Worm (Caenorhabditis elegans) whole organism, L3 larva: Measurements from ENCODE around the gene ippk-1.

Experiments
- aly-2 ChIP-seq: fragments of 150-350 bp; optimal IDR thresholded peaks from 2 replicates; lab custom pipeline; 2014; ENCODE audit warnings: missing biosample characterization, missing genetic modification characterization
- ama-1 ChIP-seq: fragments of 150-350 bp; optimal IDR thresholded peaks from 2 replicates; lab custom pipeline; 2018
- ceh-28 ChIP-seq: fragments of 150-350 bp; optimal IDR thresholded peaks from 2 replicates; lab custom pipeline; 2014; ENCODE audit warnings: missing biosample characterization, missing genetic modification reagents, missing genetic modification characterization
- ceh-82 ChIP-seq: fragments of 150-350 bp; optimal IDR thresholded peaks from 2 replicates; lab custom pipeline; 2014; ENCODE audit warnings: missing biosample characterization, missing genetic modification characterization
- daf-12 ChIP-seq: fragments of 150-350 bp; optimal IDR thresholded peaks from 2 replicates; lab custom pipeline; 2014; ENCODE audit warnings: missing biosample characterization, missing genetic modification reagents, missing genetic modification characterization
- elt-1 ChIP-seq: fragments of 150-350 bp; optimal IDR thresholded peaks from 2 replicates; lab custom pipeline; 2014; ENCODE audit warnings: missing biosample characterization, missing genetic modification characterization
- elt-3 ChIP-seq, 3 experiments: fragments of 150-350 bp in 1 of 3; sonication (generic microtip) in 2 of 3; optimal IDR thresholded peaks; 2 replicates in 2 of 3; 4 replicates in 1 of 3; lab custom pipeline; 2014 to 2017; ENCODE audit warnings: missing biosample characterization in 3 of 3, missing genetic modification characterization in 3 of 3
- eor-1 ChIP-seq, 2 experiments: fragments of 150-350 bp; optimal IDR thresholded peaks; 2 replicates each; lab custom pipeline; 2014 to 2018; ENCODE audit warnings: missing biosample characterization in 2 of 2, missing genetic modification characterization in 2 of 2
- fkh-10 ChIP-seq: sonication (generic microtip); optimal IDR thresholded peaks from 2 replicates; lab custom pipeline; 2017; ENCODE audit warnings: missing biosample characterization, missing genetic modification reagents, missing genetic modification characterization
- fkh-2 ChIP-seq: fragments of 150-350 bp; optimal IDR thresholded peaks from 2 replicates; lab custom pipeline; 2014; ENCODE audit warnings: missing biosample characterization, missing genetic modification reagents, missing genetic modification characterization
- hmg-11 ChIP-seq: sonication (generic microtip); optimal IDR thresholded peaks from 2 replicates; lab custom pipeline; 2016; ENCODE audit warnings: missing genetic modification characterization, missing compliant biosample characterization
- lsy-12 ChIP-seq: sonication (generic microtip); optimal IDR thresholded peaks from 2 replicates; lab custom pipeline; 2016; ENCODE audit warnings: mild to moderate bottlenecking, missing genetic modification characterization, missing compliant biosample characterization
- nfya-1 ChIP-seq: sonication (generic microtip); optimal IDR thresholded peaks from 2 replicates; lab custom pipeline; 2017; ENCODE audit warnings: missing genetic modification characterization, mild to moderate bottlenecking, missing compliant biosample characterization, antibody characterized with exemption, moderate library complexity; ENCODE audit not compliant: insufficient read depth
- nhr-11 ChIP-seq: fragments of 150-350 bp; optimal IDR thresholded peaks from 2 replicates; lab custom pipeline; 2014; ENCODE audit warnings: missing biosample characterization, missing genetic modification characterization
- nhr-12 ChIP-seq: fragments of 150-350 bp; optimal IDR thresholded peaks from 2 replicates; lab custom pipeline; 2014; ENCODE audit warnings: missing biosample characterization, missing genetic modification characterization
- nhr-23 ChIP-seq: fragments of 150-350 bp; optimal IDR thresholded peaks from 2 replicates; lab custom pipeline; 2014; ENCODE audit warnings: missing biosample characterization, missing genetic modification reagents, missing genetic modification characterization
- nhr-237 ChIP-seq: fragments of 150-350 bp; optimal IDR thresholded peaks from 2 replicates; lab custom pipeline; 2014; ENCODE audit warnings: missing biosample characterization, missing genetic modification characterization
- nhr-28 ChIP-seq: fragments of 150-350 bp; optimal IDR thresholded peaks from 2 replicates; lab custom pipeline; 2014; ENCODE audit warnings: missing biosample characterization, missing genetic modification characterization
- nhr-43 ChIP-seq: sonication (generic microtip); optimal IDR thresholded peaks from 2 replicates; lab custom pipeline; 2016; ENCODE audit warnings: mild to moderate bottlenecking, missing genetic modification characterization, missing compliant biosample characterization; ENCODE audit not compliant: poor library complexity, severe bottlenecking
- nhr-67 ChIP-seq: fragments of 150-350 bp; optimal IDR thresholded peaks from 2 replicates; lab custom pipeline; 2014; ENCODE audit warnings: missing biosample characterization, missing genetic modification characterization
- skn-1 ChIP-seq: fragments of 150-350 bp; optimal IDR thresholded peaks from 2 replicates; lab custom pipeline; 2014; ENCODE audit warnings: missing biosample characterization, missing genetic modification characterization
- snpc-4 ChIP-seq: fragments of 150-350 bp; optimal IDR thresholded peaks from 2 replicates; lab custom pipeline; 2014; ENCODE audit warnings: missing biosample characterization, missing genetic modification characterization
- tbx-2 ChIP-seq: sonication (generic microtip); optimal IDR thresholded peaks from 2 replicates; lab custom pipeline; 2016; ENCODE audit warnings: mild to moderate bottlenecking, missing genetic modification characterization, missing compliant biosample characterization
- unc-39 ChIP-seq: sonication (generic microtip); optimal IDR thresholded peaks from 4 replicates; lab custom pipeline; 2017; ENCODE audit warnings: missing biosample characterization, missing genetic modification characterization
- zag-1 ChIP-seq: fragments of 150-350 bp; optimal IDR thresholded peaks from 2 replicates; lab custom pipeline; 2014; ENCODE audit warnings: missing biosample characterization, missing genetic modification characterization
- ztf-11 ChIP-seq: fragments of 150-350 bp; optimal IDR thresholded peaks from 2 replicates; lab custom pipeline; 2014; ENCODE audit warnings: missing biosample characterization, missing genetic modification characterization
- ztf-4 ChIP-seq: fragments of 150-350 bp; optimal IDR thresholded peaks from 2 replicates; lab custom pipeline; 2014; ENCODE audit warnings: missing biosample characterization, missing genetic modification characterization

Gene ippk-1

DNA sequence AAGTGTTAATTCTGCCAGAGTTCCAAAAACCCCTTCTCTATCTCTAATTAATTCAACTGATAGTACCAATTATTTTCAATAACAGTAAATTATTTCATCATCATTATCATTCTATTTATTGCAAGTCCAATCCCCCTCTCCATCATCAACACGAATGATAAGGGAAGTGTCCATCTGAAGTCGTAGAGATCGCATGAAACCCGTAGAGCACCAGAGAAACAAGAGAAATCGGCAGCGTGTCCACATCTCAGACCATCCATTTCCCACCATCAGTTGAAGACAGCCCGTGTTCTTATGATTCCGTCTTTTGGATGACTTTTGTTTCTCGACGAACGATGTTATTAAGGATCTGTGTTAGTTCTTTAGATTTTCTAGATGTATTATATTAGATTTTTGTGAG is 10.8 kb downstream of the ippk-1 start:
- no peak for TF ChIP-seq ztf-11
- no peak for TF ChIP-seq nhr-67 (tag; lab: Kevin White, UChicago)
- TF ChIP-seq nhr-43 (tag; lab: Kevin White, UChicago) = peak; percentile 33
- TF ChIP-seq elt-3 (tag; optimal IDR thresholded peaks at IDR 0.05; lab: Kevin White, UChicago) = peak in 2 of 3 experiments; percentile 40 to 85
- no peak for TF ChIP-seq nhr-28 (tag; lab: Kevin White, UChicago)
- TF ChIP-seq nhr-23 = peak; percentile 70

DNA sequence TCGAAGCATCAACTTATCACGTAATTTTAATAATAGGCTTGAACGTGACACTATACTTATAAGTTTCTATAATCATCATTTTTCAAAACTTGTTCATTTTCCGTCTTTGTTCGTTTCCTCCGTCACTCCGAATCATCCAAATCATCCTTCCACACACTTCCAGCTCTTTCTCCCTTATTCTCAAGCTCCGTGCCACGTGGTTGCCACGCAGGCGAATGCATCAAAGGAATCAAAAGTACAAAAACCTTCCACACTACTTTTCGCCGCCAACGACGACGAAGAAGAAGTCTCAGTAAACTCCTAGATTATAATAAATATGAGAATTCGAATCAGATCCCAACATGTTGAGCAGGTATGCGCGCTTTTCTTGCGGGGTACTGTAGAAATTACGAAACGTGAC is 11.4 kb downstream of the ippk-1 start:
- TF ChIP-seq zag-1 (tag; lab: Kevin White, UChicago) = no peak
- peak; percentile 70 for TF ChIP-seq ama-1 (lab: Kevin White, UChicago)

DNA sequence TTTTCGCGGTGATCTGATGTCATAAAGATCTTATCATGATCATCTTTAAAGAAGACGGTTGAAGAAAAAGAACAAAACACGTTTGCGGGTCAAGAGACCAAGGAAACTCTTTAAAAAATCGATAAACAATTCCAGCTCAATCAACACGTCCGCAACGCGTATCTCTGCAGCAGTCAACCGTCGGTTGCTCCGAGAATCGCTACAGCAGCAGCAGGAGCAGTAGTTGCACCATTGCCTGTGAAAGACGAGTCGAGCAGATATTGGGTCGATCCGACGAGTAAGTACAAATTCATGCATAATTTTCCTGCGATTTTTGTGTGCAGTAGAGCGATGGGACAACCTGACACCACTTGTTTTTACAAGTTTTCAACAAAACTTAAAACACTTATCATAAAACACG is 11.8 kb downstream of the ippk-1 start:
- no peak for TF ChIP-seq nhr-237
- TF ChIP-seq lsy-12 (tag; lab: Kevin White, UChicago) = no peak
- TF ChIP-seq nfya-1 (tag; lab: Kevin White, UChicago) = peak; percentile 6
- TF ChIP-seq nhr-43 (tag; lab: Kevin White, UChicago) = peak; percentile 32
- no peak for TF ChIP-seq snpc-4
- TF ChIP-seq fkh-2 (tag; lab: Kevin White, UChicago) = no peak
- peak; percentile 78 for TF ChIP-seq ama-1 (lab: Kevin White, UChicago)
- TF ChIP-seq skn-1 (tag; lab: Kevin White, UChicago) = no peak

DNA sequence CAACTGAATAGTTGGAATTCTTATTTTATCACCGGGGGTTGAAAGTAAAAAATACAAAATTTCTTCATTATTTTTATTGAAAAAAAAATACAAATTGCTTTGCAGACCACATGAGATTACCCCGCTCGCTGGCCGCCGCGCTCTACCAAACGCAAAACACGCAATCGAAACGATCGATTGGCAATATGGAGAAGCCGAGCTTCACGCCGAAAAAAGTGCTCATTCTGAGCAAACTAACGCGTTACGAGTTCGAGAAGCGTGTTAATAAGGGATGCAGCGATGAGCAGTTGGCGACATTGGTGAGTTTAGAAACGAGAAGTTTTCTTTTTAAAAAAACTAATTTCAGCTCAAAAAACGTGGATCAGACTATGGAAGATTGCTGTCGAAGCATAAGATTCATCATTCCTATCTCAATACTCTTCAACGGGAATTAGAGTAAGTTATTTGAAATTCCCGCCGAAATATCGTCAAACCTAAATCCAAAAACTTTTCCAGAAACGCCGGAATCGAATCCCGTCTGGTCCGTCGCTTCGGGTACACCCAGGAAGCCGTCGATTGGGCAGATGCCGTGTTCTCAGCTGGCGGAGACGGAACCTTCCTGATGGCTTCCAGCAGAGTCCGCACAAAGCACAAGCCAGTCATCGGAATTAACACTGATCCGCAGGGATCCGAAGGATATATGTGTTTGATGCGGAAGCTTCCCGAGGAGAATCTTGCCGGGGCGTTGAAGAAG is 12.9 kb downstream of the ippk-1 start:
- TF ChIP-seq ama-1 (lab: Kevin White, UChicago) (peak; percentile 67), lsy-12 (tag; lab: Kevin White, UChicago) (peak; percentile 36), nhr-43 (tag; lab: Kevin White, UChicago) (peak; percentile 58), ceh-82 (tag; lab: Kevin White, UChicago) (no peak), aly-2 (tag; lab: Kevin White, UChicago) (no peak)

DNA sequence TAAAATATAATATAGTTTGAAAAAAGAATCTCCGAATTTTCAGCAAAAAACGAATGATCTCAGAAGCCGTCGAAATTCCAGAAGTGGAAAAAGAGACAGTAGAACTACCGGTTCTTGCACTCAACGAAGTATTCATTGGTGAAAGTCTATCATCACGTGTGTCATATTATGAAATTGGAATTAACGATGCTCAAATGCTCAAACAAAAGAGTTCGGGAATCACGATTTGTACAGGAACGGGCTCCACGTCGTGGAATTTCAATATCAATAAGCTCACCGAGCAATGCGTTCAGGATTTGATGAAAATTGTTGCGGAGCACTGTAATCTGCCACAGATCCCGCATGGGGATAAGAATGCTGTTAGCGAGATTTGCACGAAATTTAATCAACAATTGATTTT is 15.6 kb downstream of the ippk-1 start:
- TF ChIP-seq nhr-67 (tag; lab: Kevin White, UChicago) = no peak
- TF ChIP-seq nhr-23 = no peak
- TF ChIP-seq elt-1 (tag; lab: Kevin White, UChicago) = no peak
- peak; percentile 33 for TF ChIP-seq nhr-43 (tag; lab: Kevin White, UChicago)
- TF ChIP-seq ama-1 (lab: Kevin White, UChicago) = peak; percentile 83
- TF ChIP-seq daf-12 = no peak
- TF ChIP-seq lsy-12 (tag; lab: Kevin White, UChicago) = peak; percentile 35

DNA sequence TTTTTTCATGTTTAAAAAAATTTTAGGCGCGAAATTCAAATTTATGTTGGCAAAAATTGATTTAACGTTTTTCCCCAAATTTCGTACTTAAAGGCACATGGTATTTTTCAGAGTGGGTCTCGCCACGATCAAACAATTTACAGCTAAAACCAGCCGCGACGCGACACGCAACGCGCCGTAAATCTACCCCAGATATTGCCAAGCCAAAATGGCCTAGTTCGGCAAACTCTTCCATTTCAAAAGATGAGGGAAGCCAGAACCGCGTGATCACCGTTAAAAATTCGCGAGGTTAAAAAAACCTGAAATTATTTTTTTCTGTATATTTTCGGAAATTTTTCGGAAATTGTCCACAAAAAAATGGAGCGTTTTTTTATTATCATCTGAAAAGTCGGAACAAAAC is 17.2 kb downstream of the ippk-1 start:
- peak; percentile 74 for TF ChIP-seq nhr-43 (tag; lab: Kevin White, UChicago)
- peak; percentile 65 for TF ChIP-seq ama-1 (lab: Kevin White, UChicago)
- peak; percentile 51 for TF ChIP-seq lsy-12 (tag; lab: Kevin White, UChicago)
- no peak for TF ChIP-seq eor-1 (tag; optimal IDR thresholded peaks at IDR 0.05; lab: Kevin White, UChicago)
- TF ChIP-seq, all 47 proteins: peak for 3

DNA sequence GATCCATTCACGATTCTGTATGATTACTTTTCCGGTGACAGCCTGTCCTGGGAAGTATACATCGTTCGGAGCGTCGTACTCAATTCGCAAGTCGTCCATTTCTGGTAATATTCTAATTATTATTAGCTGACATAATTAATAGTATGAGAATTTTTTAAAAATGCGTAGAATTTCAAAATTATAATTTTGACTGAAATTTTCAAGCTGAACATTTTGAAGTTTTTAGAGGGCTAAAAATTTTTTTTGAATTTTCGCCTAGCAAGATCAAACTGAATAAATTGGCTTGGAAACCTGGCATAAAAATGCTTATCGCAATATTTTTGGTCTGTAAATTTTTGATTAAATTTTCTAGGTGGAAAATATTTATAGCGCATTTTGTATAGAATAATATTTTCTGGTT is 19.8 kb downstream of the ippk-1 start, which contains the start of gene arrd-7:
Gene arrd-7 (minus strand): TSS at position 101 of the 400 bp plus-strand sequence.
- TF ChIP-seq nhr-12 (tag; lab: Kevin White, UChicago) (no peak), fkh-10 (GFP tag; lab: Kevin White, UChicago) (no peak), tbx-2 (tag; lab: Kevin White, UChicago) (no peak), nhr-11 (tag; lab: Kevin White, UChicago) (no peak), hmg-11 (no peak), ztf-4 (tag; lab: Kevin White, UChicago) (no peak), unc-39 (no peak), ceh-82 (tag; lab: Kevin White, UChicago) (no peak), fkh-2 (tag; lab: Kevin White, UChicago) (no peak), nhr-43 (tag; lab: Kevin White, UChicago) (no peak), ceh-28 (tag; lab: Kevin White, UChicago) (no peak)
